Fruit fly (Drosophila melanogaster) Kc167 (cell line): ENCODE data around the gene CG7841.

Source experiments
- Myc ChIP-seq: fragments of >200 bp; optimal IDR thresholded peaks from 2 replicates; lab custom pipeline; 2017; ENCODE audit warnings: missing external identifiers
- Sin3A ChIP-seq: fragments of >200 bp; optimal IDR thresholded peaks from 2 replicates; lab custom pipeline; 2018; ENCODE audit warnings: missing external identifiers
- psq ChIP-seq: fragments of >200 bp; optimal IDR thresholded peaks from 2 replicates; lab custom pipeline; 2017; ENCODE audit warnings: missing external identifiers
- ttk ChIP-seq: sonication (Bioruptor generic); optimal IDR thresholded peaks from 2 replicates; lab custom pipeline; 2017; ENCODE audit warnings: missing external identifiers

DNA sequence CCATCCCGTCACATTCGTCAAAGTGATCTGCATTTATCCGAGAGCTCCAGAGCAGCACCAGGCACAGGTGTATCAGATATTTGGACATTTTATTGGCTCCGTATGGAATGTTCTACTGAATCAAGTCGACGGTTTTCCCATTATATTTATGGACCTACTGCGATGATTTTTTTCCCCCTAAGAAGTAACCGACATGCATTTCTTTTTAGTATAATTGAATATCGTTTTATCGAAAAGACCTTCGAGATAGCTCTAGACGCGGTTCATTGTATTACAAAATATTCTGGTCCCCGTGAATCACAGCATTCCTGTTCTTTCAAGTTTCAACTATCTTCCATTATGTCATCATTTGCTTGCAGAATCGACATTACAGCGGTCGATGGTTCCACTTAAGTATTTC is 21.1 kb upstream of the CG7841 start, which contains the start of gene obst-H:
- no peak for TF ChIP-seq Sin3A (lab: Kevin White, UChicago)
- no peak for TF ChIP-seq psq (lab: Kevin White, UChicago)
- no peak for TF ChIP-seq Myc (lab: Kevin White, UChicago)
- TF ChIP-seq ttk (lab: Kevin White, UChicago) = no peak
